Worm (Caenorhabditis elegans) whole organism, L3 larva: ENCODE results near the gene pes-9.

Experiments
- R02D3.7 ChIP-seq: fragments of 150-350 bp; optimal IDR thresholded peaks from 2 replicates; lab custom pipeline; 2014; ENCODE audit warnings: missing biosample characterization, missing genetic modification characterization
- ama-1 ChIP-seq: fragments of 150-350 bp; optimal IDR thresholded peaks from 2 replicates; lab custom pipeline; 2018
- egl-5 ChIP-seq: fragments of 150-350 bp; optimal IDR thresholded peaks from 2 replicates; lab custom pipeline; 2017; ENCODE audit warnings: missing biosample characterization, missing genetic modification reagents, missing genetic modification characterization, inconsistent platforms
- elt-2 ChIP-seq: sonication (generic microtip); optimal IDR thresholded peaks from 2 replicates; lab custom pipeline; 2016; ENCODE audit warnings: missing genetic modification reagents, mild to moderate bottlenecking, missing genetic modification characterization, missing compliant biosample characterization
- elt-3 ChIP-seq, 3 experiments: fragments of 150-350 bp in 1 of 3; sonication (generic microtip) in 2 of 3; optimal IDR thresholded peaks; 2 replicates in 2 of 3; 4 replicates in 1 of 3; lab custom pipeline; 2014 to 2017; ENCODE audit warnings: missing biosample characterization in 3 of 3, missing genetic modification characterization in 3 of 3
- fkh-10 ChIP-seq: sonication (generic microtip); optimal IDR thresholded peaks from 2 replicates; lab custom pipeline; 2017; ENCODE audit warnings: missing biosample characterization, missing genetic modification reagents, missing genetic modification characterization
- jun-1 ChIP-seq: fragments of 150-350 bp; optimal IDR thresholded peaks from 2 replicates; lab custom pipeline; 2014; ENCODE audit warnings: missing biosample characterization, missing genetic modification reagents, missing genetic modification characterization
- lin-15B ChIP-seq: fragments of 150-350 bp; optimal IDR thresholded peaks from 2 replicates; lab custom pipeline; 2014; ENCODE audit warnings: missing biosample characterization, missing genetic modification characterization
- lsy-12 ChIP-seq: sonication (generic microtip); optimal IDR thresholded peaks from 2 replicates; lab custom pipeline; 2016; ENCODE audit warnings: mild to moderate bottlenecking, missing genetic modification characterization, missing compliant biosample characterization
- nfya-1 ChIP-seq: sonication (generic microtip); optimal IDR thresholded peaks from 2 replicates; lab custom pipeline; 2017; ENCODE audit warnings: missing genetic modification characterization, mild to moderate bottlenecking, missing compliant biosample characterization, antibody characterized with exemption, moderate library complexity; ENCODE audit not compliant: insufficient read depth
- nhr-67 ChIP-seq: fragments of 150-350 bp; optimal IDR thresholded peaks from 2 replicates; lab custom pipeline; 2014; ENCODE audit warnings: missing biosample characterization, missing genetic modification characterization
- nhr-77 ChIP-seq: fragments of 150-350 bp; optimal IDR thresholded peaks from 2 replicates; lab custom pipeline; 2014; ENCODE audit warnings: missing biosample characterization, missing genetic modification characterization
- snpc-4 ChIP-seq: fragments of 150-350 bp; optimal IDR thresholded peaks from 2 replicates; lab custom pipeline; 2014; ENCODE audit warnings: missing biosample characterization, missing genetic modification characterization

The pes-9 gene

DNA sequence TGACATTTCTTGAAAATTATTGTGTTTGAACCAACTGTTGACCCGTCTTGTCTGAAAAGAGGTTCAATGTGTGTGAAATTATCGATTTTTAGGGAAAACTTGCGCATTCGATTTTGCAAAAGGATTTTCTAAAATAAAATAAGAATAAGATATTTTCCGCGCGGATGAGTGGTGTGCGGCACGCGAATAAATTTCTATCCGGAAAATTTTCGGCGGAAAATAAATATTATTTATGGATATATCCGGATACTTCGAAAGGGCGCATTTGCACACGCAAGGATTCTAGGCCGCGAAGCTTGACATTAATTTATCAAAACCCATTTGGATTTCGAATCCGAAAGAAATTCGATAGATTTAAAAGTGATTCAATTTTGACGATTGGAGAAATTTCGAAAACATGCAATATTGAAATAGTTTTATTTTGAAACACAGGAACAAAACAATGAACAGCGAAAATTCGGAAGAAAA is 51.0 kb downstream of the pes-9 start, which contains the start of gene rike-1:
Gene rike-1 (minus strand): TSS at position 51 of the 468 bp plus-strand sequence.
- TF ChIP-seq elt-2 (tag; lab: Kevin White, UChicago) = no peak
- TF ChIP-seq snpc-4 = peak; percentile 47
- TF ChIP-seq ama-1 (lab: Kevin White, UChicago) = peak; percentile 11
- TF ChIP-seq elt-3 (tag; optimal IDR thresholded peaks at IDR 0.05; lab: Kevin White, UChicago) = no peak
- TF ChIP-seq R02D3.7 (tag; lab: Kevin White, UChicago) = no peak
- no peak for TF ChIP-seq lsy-12 (tag; lab: Kevin White, UChicago)
- TF ChIP-seq nhr-67 (tag; lab: Kevin White, UChicago) = no peak
- TF ChIP-seq egl-5 = no peak
- no peak for TF ChIP-seq nhr-77 (tag; lab: Kevin White, UChicago)
- TF ChIP-seq nfya-1 = peak; percentile 42
- peak; percentile 62 for TF ChIP-seq lin-15B (tag; lab: Kevin White, UChicago)
- TF ChIP-seq fkh-10 (GFP tag; lab: Kevin White, UChicago) = no peak
- TF ChIP-seq jun-1 = no peak
- TF ChIP-seq, all 47 proteins: peak for 4
